Worm (Caenorhabditis elegans): ENCODE measurements around the gene lpr-5.

DNA sequence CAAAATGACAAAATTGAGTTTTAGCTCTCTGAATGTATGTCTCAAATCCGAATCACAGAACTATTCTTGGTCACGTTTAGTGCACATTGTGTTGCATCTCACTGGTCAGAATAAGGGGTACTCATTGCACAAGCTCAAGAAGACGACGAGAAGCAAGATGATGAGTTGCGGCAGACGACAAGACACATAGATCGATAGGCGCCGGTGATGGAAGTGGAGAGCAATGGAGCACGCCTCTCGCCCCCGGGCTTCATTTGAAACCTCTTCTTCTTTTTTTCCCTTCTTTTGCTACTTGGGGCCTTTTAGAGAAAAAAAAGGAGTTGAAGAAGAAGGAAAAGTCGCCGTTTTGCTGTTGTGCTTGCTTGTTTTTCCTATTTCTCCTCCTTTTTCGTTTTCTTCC is 6.4 kb downstream of the lpr-5 start, which contains the start of gene apt-9:
- TF ChIP-seq mab-5 (tag; optimal IDR thresholded peaks at IDR 0.05) (no peak), elt-1 (tag; optimal IDR thresholded peaks at IDR 0.05; ENCODE audit: borderline replicate concordance, insufficient read depth) (no peak), sem-2 (GFP tag; optimal IDR thresholded peaks at IDR 0.05) (no peak), drap-1 (GFP tag; optimal IDR thresholded peaks at IDR 0.05) (no peak), snpc-4 (tag; optimal IDR thresholded peaks at IDR 0.05) (no peak), unc-62 (GFP tag; optimal IDR thresholded peaks at IDR 0.05) (no peak), lin-13 (tag; optimal IDR thresholded peaks at IDR 0.05) (no peak), lin-32 (GFP tag; optimal IDR thresholded peaks at IDR 0.05) (no peak), M03D4.4 (tag; optimal IDR thresholded peaks at IDR 0.05) (no peak), pha-4 (tag; optimal IDR thresholded peaks at IDR 0.05) (no peak), nhr-12 (tag; optimal IDR thresholded peaks at IDR 0.05) (no peak), sptf-1 (tag; optimal IDR thresholded peaks at IDR 0.05) (no peak), tbx-8 (GFP tag; optimal IDR thresholded peaks at IDR 0.05) (no peak)
